Worm (Caenorhabditis elegans) whole organism, L3 larva: ENCODE data around the gene sdc-3.
A peak's percentile ranks its signal among the peaks of the same experiment; 100 is the strongest.

Source experiments
- R02D3.7 ChIP-seq: fragments of 150-350 bp; optimal IDR thresholded peaks from 2 replicates; lab custom pipeline; 2014; ENCODE audit warnings: missing biosample characterization, missing genetic modification characterization
- ZK546.5 ChIP-seq: sonication (generic microtip); optimal IDR thresholded peaks from 2 replicates; lab custom pipeline; 2017; ENCODE audit warnings: missing biosample characterization, missing genetic modification characterization
- aly-2 ChIP-seq: fragments of 150-350 bp; optimal IDR thresholded peaks from 2 replicates; lab custom pipeline; 2014; ENCODE audit warnings: missing biosample characterization, missing genetic modification characterization
- ama-1 ChIP-seq: fragments of 150-350 bp; optimal IDR thresholded peaks from 2 replicates; lab custom pipeline; 2018
- ceh-16 ChIP-seq: sonication (generic microtip); optimal IDR thresholded peaks from 2 replicates; lab custom pipeline; 2017; ENCODE audit warnings: missing biosample characterization, missing genetic modification characterization
- ceh-82 ChIP-seq: fragments of 150-350 bp; optimal IDR thresholded peaks from 2 replicates; lab custom pipeline; 2014; ENCODE audit warnings: missing biosample characterization, missing genetic modification characterization
- ceh-9 ChIP-seq: sonication (generic microtip); optimal IDR thresholded peaks from 2 replicates; lab custom pipeline; 2018; ENCODE audit warnings: missing biosample characterization, missing genetic modification characterization
- daf-12 ChIP-seq: fragments of 150-350 bp; optimal IDR thresholded peaks from 2 replicates; lab custom pipeline; 2014; ENCODE audit warnings: missing biosample characterization, missing genetic modification reagents, missing genetic modification characterization
- egl-27 ChIP-seq: sonication (generic microtip); optimal IDR thresholded peaks from 4 replicates; lab custom pipeline; 2017; ENCODE audit warnings: missing biosample characterization, missing genetic modification reagents, missing genetic modification characterization
- egl-5 ChIP-seq: fragments of 150-350 bp; optimal IDR thresholded peaks from 2 replicates; lab custom pipeline; 2017; ENCODE audit warnings: missing biosample characterization, missing genetic modification reagents, missing genetic modification characterization, inconsistent platforms
- elt-1 ChIP-seq: fragments of 150-350 bp; optimal IDR thresholded peaks from 2 replicates; lab custom pipeline; 2014; ENCODE audit warnings: missing biosample characterization, missing genetic modification characterization
- elt-2 ChIP-seq: sonication (generic microtip); optimal IDR thresholded peaks from 2 replicates; lab custom pipeline; 2016; ENCODE audit warnings: missing genetic modification reagents, mild to moderate bottlenecking, missing genetic modification characterization, missing compliant biosample characterization
- elt-3 ChIP-seq, 3 experiments: fragments of 150-350 bp in 1 of 3; sonication (generic microtip) in 2 of 3; optimal IDR thresholded peaks; 2 replicates in 2 of 3; 4 replicates in 1 of 3; lab custom pipeline; 2014 to 2017; ENCODE audit warnings: missing biosample characterization in 3 of 3, missing genetic modification characterization in 3 of 3
- fkh-10 ChIP-seq: sonication (generic microtip); optimal IDR thresholded peaks from 2 replicates; lab custom pipeline; 2017; ENCODE audit warnings: missing biosample characterization, missing genetic modification reagents, missing genetic modification characterization
- fos-1 ChIP-seq: fragments of 150-350 bp; optimal IDR thresholded peaks from 2 replicates; lab custom pipeline; 2014; ENCODE audit warnings: missing biosample characterization, missing genetic modification characterization
- lin-39 ChIP-seq: fragments of 150-350 bp; optimal IDR thresholded peaks from 2 replicates; lab custom pipeline; 2018; ENCODE audit warnings: missing biosample characterization, missing genetic modification reagents, missing genetic modification characterization
- lsy-12 ChIP-seq: sonication (generic microtip); optimal IDR thresholded peaks from 2 replicates; lab custom pipeline; 2016; ENCODE audit warnings: mild to moderate bottlenecking, missing genetic modification characterization, missing compliant biosample characterization
- mdl-1 ChIP-seq: fragments of 150-350 bp; optimal IDR thresholded peaks from 2 replicates; lab custom pipeline; 2014; ENCODE audit warnings: missing biosample characterization, missing genetic modification characterization
- mml-1 ChIP-seq: fragments of 150-350 bp; sonication (generic microtip); optimal IDR thresholded peaks from 3 replicates; lab custom pipeline; 2014; ENCODE audit warnings: missing biosample characterization, missing genetic modification characterization
- nfya-1 ChIP-seq: sonication (generic microtip); optimal IDR thresholded peaks from 2 replicates; lab custom pipeline; 2017; ENCODE audit warnings: missing genetic modification characterization, mild to moderate bottlenecking, missing compliant biosample characterization, antibody characterized with exemption, moderate library complexity; ENCODE audit not compliant: insufficient read depth
- nhr-11 ChIP-seq: fragments of 150-350 bp; optimal IDR thresholded peaks from 2 replicates; lab custom pipeline; 2014; ENCODE audit warnings: missing biosample characterization, missing genetic modification characterization
- nhr-12 ChIP-seq: fragments of 150-350 bp; optimal IDR thresholded peaks from 2 replicates; lab custom pipeline; 2014; ENCODE audit warnings: missing biosample characterization, missing genetic modification characterization
- nhr-23 ChIP-seq: fragments of 150-350 bp; optimal IDR thresholded peaks from 2 replicates; lab custom pipeline; 2014; ENCODE audit warnings: missing biosample characterization, missing genetic modification reagents, missing genetic modification characterization
- nhr-237 ChIP-seq: fragments of 150-350 bp; optimal IDR thresholded peaks from 2 replicates; lab custom pipeline; 2014; ENCODE audit warnings: missing biosample characterization, missing genetic modification characterization
- nhr-25 ChIP-seq: sonication (generic microtip); optimal IDR thresholded peaks from 2 replicates; lab custom pipeline; 2017; ENCODE audit warnings: missing biosample characterization, missing genetic modification characterization
- nhr-28 ChIP-seq: fragments of 150-350 bp; optimal IDR thresholded peaks from 2 replicates; lab custom pipeline; 2014; ENCODE audit warnings: missing biosample characterization, missing genetic modification characterization
- nhr-67 ChIP-seq: fragments of 150-350 bp; optimal IDR thresholded peaks from 2 replicates; lab custom pipeline; 2014; ENCODE audit warnings: missing biosample characterization, missing genetic modification characterization
- pha-4 ChIP-seq: fragments of 150-350 bp; optimal IDR thresholded peaks from 2 replicates; lab custom pipeline; 2014; ENCODE audit warnings: missing biosample characterization, missing genetic modification reagents, missing genetic modification characterization
- pqm-1 ChIP-seq: fragments of 150-350 bp; optimal IDR thresholded peaks from 2 replicates; lab custom pipeline; 2017; ENCODE audit warnings: missing biosample characterization, missing genetic modification characterization, inconsistent platforms
- skn-1 ChIP-seq: fragments of 150-350 bp; optimal IDR thresholded peaks from 2 replicates; lab custom pipeline; 2014; ENCODE audit warnings: missing biosample characterization, missing genetic modification characterization
- snpc-4 ChIP-seq: fragments of 150-350 bp; optimal IDR thresholded peaks from 2 replicates; lab custom pipeline; 2014; ENCODE audit warnings: missing biosample characterization, missing genetic modification characterization
- unc-39 ChIP-seq: sonication (generic microtip); optimal IDR thresholded peaks from 4 replicates; lab custom pipeline; 2017; ENCODE audit warnings: missing biosample characterization, missing genetic modification characterization
- unc-62 ChIP-seq: fragments of 150-350 bp; sonication (generic microtip); optimal IDR thresholded peaks from 4 replicates; lab custom pipeline; 2014; ENCODE audit warnings: missing biosample characterization, missing genetic modification reagents, missing genetic modification characterization
- ztf-11 ChIP-seq: fragments of 150-350 bp; optimal IDR thresholded peaks from 2 replicates; lab custom pipeline; 2014; ENCODE audit warnings: missing biosample characterization, missing genetic modification characterization
- ztf-4 ChIP-seq: fragments of 150-350 bp; optimal IDR thresholded peaks from 2 replicates; lab custom pipeline; 2014; ENCODE audit warnings: missing biosample characterization, missing genetic modification characterization

sdc-3 gene

DNA sequence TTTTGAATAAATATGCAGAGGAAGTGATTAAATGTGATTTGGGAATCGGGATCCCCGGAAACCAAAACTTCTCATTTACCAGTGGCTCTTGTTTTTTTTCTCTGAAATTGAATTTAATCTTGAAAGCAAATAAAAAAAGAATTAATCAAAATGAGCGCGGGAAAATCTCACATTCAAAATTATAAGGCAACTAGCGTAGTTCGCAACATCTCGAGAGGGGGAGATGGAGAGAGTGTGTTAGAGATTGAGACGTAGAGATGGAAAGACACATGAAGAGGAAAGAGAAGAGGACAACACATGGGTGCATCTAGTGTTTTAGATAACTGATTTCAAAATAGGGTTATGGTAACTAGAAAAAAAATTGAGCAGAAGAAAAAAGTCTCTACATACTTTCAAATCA lies at the start of gene sdc-3:
TSS of gene sdc-3 (minus strand) at position 101 of the 400 bp plus-strand sequence.
- peak; percentile 4 for TF ChIP-seq elt-2 (tag; lab: Kevin White, UChicago)
- TF ChIP-seq ztf-11 (tag; lab: Kevin White, UChicago): no peak
- TF ChIP-seq, all 47 proteins: peak for 1

DNA sequence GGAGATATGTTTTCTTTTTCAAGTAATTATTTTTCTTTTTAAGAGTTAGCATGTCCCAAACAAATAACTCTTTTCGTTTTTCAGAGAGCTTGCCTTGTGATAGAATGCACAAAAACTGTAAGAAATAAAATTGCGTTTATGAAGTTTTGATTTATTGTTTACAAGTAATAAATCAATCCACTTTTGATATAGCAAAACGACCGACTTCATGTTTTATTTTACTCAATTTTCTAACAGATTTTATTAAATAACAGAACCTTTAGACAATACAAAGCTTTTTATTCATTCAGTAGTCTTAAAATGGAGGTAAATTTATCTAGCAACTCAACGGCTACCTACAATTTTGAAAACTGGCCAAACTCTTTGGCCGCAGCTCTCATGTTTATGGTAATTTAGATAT lies 46.7 kb upstream of the sdc-3 start, which contains the start of gene srx-78:
TSS of gene srx-78 (plus strand) at position 301 of the 400 bp plus-strand sequence.
- TF ChIP-seq pha-4 (tag; lab: Kevin White, UChicago): no peak

DNA sequence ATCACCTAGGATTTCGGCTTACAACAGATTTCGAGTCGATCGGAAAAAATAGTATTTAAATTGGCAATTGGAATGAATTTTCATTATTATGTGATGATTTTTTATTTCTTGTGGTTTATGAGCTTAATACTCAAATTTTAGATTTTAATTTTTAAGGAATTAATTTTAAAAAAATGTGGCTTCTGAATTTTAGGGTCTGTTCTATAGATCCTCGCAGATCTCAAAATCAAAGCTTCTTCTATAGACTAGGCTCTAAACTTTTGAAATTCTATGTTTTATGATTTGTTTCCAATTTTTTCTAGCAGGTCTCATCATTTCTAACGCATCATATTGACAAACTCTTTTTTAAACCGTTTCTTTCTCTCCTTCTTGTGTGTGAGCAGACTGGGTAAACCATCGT lies 44.7 kb upstream of the sdc-3 start, which contains the start of gene txt-12:
TSS of gene txt-12 (plus strand) at position 301 of the 400 bp plus-strand sequence.
- TF ChIP-seq nhr-12 (tag; lab: Kevin White, UChicago): no peak
- TF ChIP-seq pha-4 (tag; lab: Kevin White, UChicago): peak; percentile 77

DNA sequence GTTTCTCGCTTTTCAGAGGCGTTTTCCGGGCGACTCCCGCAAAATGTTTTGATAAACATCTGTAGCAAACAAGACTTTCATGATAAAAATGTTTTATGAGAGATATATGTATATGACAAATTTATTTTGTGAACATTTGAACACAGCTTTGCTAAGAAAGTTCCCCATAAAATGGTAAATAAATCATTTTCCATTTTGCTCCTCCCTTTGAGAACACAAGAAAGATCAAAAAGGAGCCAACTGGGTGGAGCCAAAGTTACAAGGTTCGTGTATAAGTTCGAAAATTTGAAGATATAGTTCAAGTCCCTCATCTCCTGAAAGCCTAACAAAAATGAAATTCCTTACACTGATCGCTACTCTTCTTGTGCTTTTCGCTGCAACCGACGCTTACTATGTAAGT lies 42.5 kb upstream of the sdc-3 start, which contains the start of gene C01G10.17:
TSS of gene C01G10.17 (plus strand) at position 301 of the 400 bp plus-strand sequence.
- TF ChIP-seq nhr-25 (no peak), fos-1 (no peak), nhr-23 (tag; lab: Kevin White, UChicago) (no peak), elt-3 (tag; optimal IDR thresholded peaks at IDR 0.05; lab: Kevin White, UChicago) (no peak), pha-4 (tag; lab: Kevin White, UChicago) (no peak), R02D3.7 (tag; lab: Kevin White, UChicago) (no peak), ceh-9 (tag; lab: Kevin White, UChicago) (no peak), skn-1 (tag; lab: Kevin White, UChicago) (no peak), nfya-1 (tag; lab: Kevin White, UChicago) (no peak), ztf-4 (no peak), egl-27 (tag; lab: Kevin White, UChicago) (no peak)

DNA sequence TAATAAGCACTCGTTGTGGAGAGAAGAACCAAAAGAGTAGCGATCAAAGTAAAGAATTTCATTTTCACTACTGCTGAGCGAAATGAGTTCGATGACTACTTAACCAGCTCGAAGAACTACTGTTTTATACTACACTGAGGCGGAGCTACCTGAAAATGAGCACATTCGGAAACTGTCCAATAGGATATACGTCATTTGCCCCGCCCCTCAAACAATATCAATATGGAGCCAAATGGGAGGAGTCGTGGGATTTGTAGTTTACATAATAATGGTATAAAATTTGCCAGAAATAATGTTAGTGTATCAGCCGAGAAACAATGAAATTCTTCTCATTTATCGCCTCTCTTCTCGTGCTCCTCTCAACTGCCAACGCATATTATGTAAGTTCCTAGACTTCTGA lies 41.4 kb upstream of the sdc-3 start, which contains the start of the genes C01G10.5 and C01G10.4:
TSS of gene C01G10.5 (minus strand) at position 101 of the 400 bp plus-strand sequence.
TSS of gene C01G10.4 (plus strand) at position 303 of the 400 bp plus-strand sequence.
- TF ChIP-seq ama-1 (lab: Kevin White, UChicago) (no peak), skn-1 (tag; lab: Kevin White, UChicago) (no peak), ZK546.5 (tag; lab: Kevin White, UChicago) (no peak), ceh-82 (tag; lab: Kevin White, UChicago) (no peak), daf-12 (tag; lab: Kevin White, UChicago) (no peak), ceh-16 (tag; lab: Kevin White, UChicago) (no peak), lin-39 (tag; lab: Kevin White, UChicago) (no peak), aly-2 (tag; lab: Kevin White, UChicago) (no peak), nhr-28 (no peak), fkh-10 (no peak)
- TF ChIP-seq, all 47 proteins: peak for 0

DNA sequence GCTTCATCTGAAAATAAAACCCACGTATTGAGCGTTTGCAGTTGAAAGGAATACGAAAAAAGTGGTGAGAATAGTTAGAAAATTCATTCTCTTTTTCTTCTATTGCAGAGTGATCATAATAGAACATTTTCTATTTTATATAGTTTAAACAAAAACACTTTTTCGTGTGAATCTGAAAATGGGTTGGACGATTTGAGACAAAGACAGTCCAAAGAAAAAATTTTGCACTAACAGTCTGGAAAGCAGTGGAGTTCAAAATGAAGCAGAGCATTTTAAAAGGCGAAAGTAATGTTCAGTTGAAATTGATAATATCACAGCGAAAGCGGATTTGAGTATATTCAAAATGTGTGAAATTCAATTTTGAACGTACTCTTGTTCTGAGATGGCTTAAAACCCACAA lies 40.6 kb upstream of the sdc-3 start, which contains the start of gene C01G10.18:
TSS of gene C01G10.18 (minus strand) at position 101 of the 400 bp plus-strand sequence.
- TF ChIP-seq elt-1 (tag; lab: Kevin White, UChicago) (no peak), mdl-1 (tag; lab: Kevin White, UChicago) (no peak), nhr-25 (no peak), nhr-12 (tag; lab: Kevin White, UChicago) (no peak), unc-39 (no peak), snpc-4 (tag; lab: Kevin White, UChicago) (no peak), egl-5 (tag; lab: Kevin White, UChicago) (no peak), nhr-11 (no peak), mml-1 (no peak), R02D3.7 (tag; lab: Kevin White, UChicago) (no peak), fkh-10 (no peak), lsy-12 (tag; lab: Kevin White, UChicago) (no peak), nhr-67 (no peak), nhr-237 (tag; lab: Kevin White, UChicago) (no peak), unc-62 (no peak), pqm-1 (tag; lab: Kevin White, UChicago) (no peak)
